Worm (Caenorhabditis elegans) whole organism, L1 larva: ENCODE results near the gene pars-1.

Source experiments
- mef-2 ChIP-seq: fragments of 150-350 bp; optimal IDR thresholded peaks from 2 replicates; lab custom pipeline; 2014; ENCODE audit warnings: missing biosample characterization, missing genetic modification characterization
- nhr-11 ChIP-seq: fragments of 150-350 bp; optimal IDR thresholded peaks from 2 replicates; lab custom pipeline; 2014; ENCODE audit warnings: missing biosample characterization, missing genetic modification characterization
- nhr-76 ChIP-seq: sonication (generic microtip); optimal IDR thresholded peaks from 2 replicates; lab custom pipeline; 2017; ENCODE audit warnings: missing biosample characterization, missing genetic modification characterization
- zag-1 ChIP-seq: fragments of 150-350 bp; optimal IDR thresholded peaks from 2 replicates; lab custom pipeline; 2014; ENCODE audit warnings: missing biosample characterization, missing genetic modification characterization

ce11 chrIII:7215532-7215931, 23.3 kb upstream of the pars-1 start:
- TF ChIP-seq mef-2 (tag; lab: Kevin White, UChicago) = no peak
- no peak for TF ChIP-seq zag-1
- no peak for TF ChIP-seq nhr-11 (tag; lab: Kevin White, UChicago)
- no peak for TF ChIP-seq nhr-76 (tag; lab: Kevin White, UChicago)
